Fruit fly (Drosophila melanogaster) whole organism, embryonic: ENCODE data around the gene CG6231.

ENCODE experiments used
- Awh ChIP-seq: fragments of 200-800 bp; sonication (Bioruptor generic); IDR thresholded peaks from 2 replicates; pipeline ENCODE4, ENCODE4 v1.3.6; 2022; ENCODE audit warnings: missing biosample characterization, missing genetic modification characterization
- Bgb ChIP-seq: fragments of 200-800 bp; sonication (Bioruptor generic); IDR thresholded peaks from 2 replicates; pipeline ENCODE4 v1.3.6; 2022; ENCODE audit warnings: missing biosample characterization, missing genetic modification characterization; ENCODE audit not compliant: partially characterized antibody
- CG10431 ChIP-seq: fragments of 200-800 bp; sonication (Bioruptor generic); optimal IDR thresholded peaks from 3 replicates; lab custom pipeline; 2018; ENCODE audit warnings: missing biosample characterization, mild to moderate bottlenecking, missing genetic modification characterization
- CG10565 ChIP-seq: fragments of 200-800 bp; sonication (Bioruptor generic); optimal IDR thresholded peaks from 3 replicates; lab custom pipeline; 2016; ENCODE audit warnings: missing biosample characterization, mild to moderate bottlenecking, missing genetic modification characterization
- CG11723 ChIP-seq: fragments of 200-800 bp; sonication (Bioruptor generic); optimal IDR thresholded peaks from 2 replicates; lab custom pipeline; 2017; ENCODE audit warnings: missing biosample characterization, mild to moderate bottlenecking, missing genetic modification characterization
- CG13296 ChIP-seq: fragments of 200-800 bp; sonication (Bioruptor generic); optimal IDR thresholded peaks from 3 replicates; lab custom pipeline; 2018; ENCODE audit warnings: missing biosample characterization, mild to moderate bottlenecking, missing genetic modification characterization
- CG13624 ChIP-seq: fragments of 200-800 bp; sonication (Bioruptor generic); optimal IDR thresholded peaks from 2 replicates; lab custom pipeline; 2016; ENCODE audit warnings: missing biosample characterization, missing genetic modification characterization
- CG14965 ChIP-seq: fragments of 200-800 bp; sonication (Bioruptor generic); optimal IDR thresholded peaks from 2 replicates; lab custom pipeline; 2016; ENCODE audit warnings: missing biosample characterization, missing genetic modification characterization, borderline replicate concordance
- CG17359 ChIP-seq: fragments of 200-800 bp; sonication (Bioruptor generic); optimal IDR thresholded peaks from 3 replicates; lab custom pipeline; 2018; ENCODE audit warnings: missing biosample characterization, mild to moderate bottlenecking, missing genetic modification characterization, moderate library complexity
- CG2199 ChIP-seq: fragments of 200-800 bp; sonication (Bioruptor generic); IDR thresholded peaks from 3 replicates; pipeline ENCODE4 v1.3.6; 2022; ENCODE audit warnings: missing biosample characterization, missing genetic modification characterization
- CG2202 ChIP-seq: fragments of 200-800 bp; sonication (Bioruptor generic); optimal IDR thresholded peaks from 2 replicates; lab custom pipeline; 2018; ENCODE audit warnings: missing biosample characterization, mild to moderate bottlenecking, missing genetic modification characterization
- CG3838 ChIP-seq: fragments of 200-800 bp; sonication (Bioruptor generic); optimal IDR thresholded peaks from 3 replicates; lab custom pipeline; 2016; ENCODE audit warnings: missing biosample characterization, missing genetic modification characterization
- CG4328 ChIP-seq: fragments of 200-800 bp; sonication (Bioruptor generic); optimal IDR thresholded peaks from 3 replicates; lab custom pipeline; 2017; ENCODE audit warnings: missing biosample characterization, missing genetic modification reagents, missing genetic modification characterization
- CG4707 ChIP-seq: fragments of 200-800 bp; sonication (Bioruptor generic); optimal IDR thresholded peaks from 2 replicates; lab custom pipeline; 2018; ENCODE audit warnings: missing biosample characterization, mild to moderate bottlenecking, missing genetic modification characterization, moderate library complexity
- CG7372 ChIP-seq: fragments of 200-800 bp; sonication (Bioruptor generic); IDR thresholded peaks from 2 replicates; pipeline ENCODE4 v1.3.6; 2022; ENCODE audit warnings: missing biosample characterization, missing genetic modification characterization
- CG7839 ChIP-seq: fragments of 200-800 bp; sonication (Bioruptor generic); optimal IDR thresholded peaks from 3 replicates; lab custom pipeline; 2018; ENCODE audit warnings: missing biosample characterization, mild to moderate bottlenecking, missing genetic modification characterization, moderate library complexity
- CG7928 ChIP-seq: fragments of 200-800 bp; sonication (Bioruptor generic); optimal IDR thresholded peaks from 2 replicates; lab custom pipeline; 2017; ENCODE audit warnings: missing biosample characterization, mild to moderate bottlenecking, missing genetic modification characterization
- CG8290 ChIP-seq, 3 experiments: fragments of 200-800 bp; sonication (Bioruptor generic); optimal IDR thresholded peaks; 2 replicates each; lab custom pipeline; 2016 to 2019; ENCODE audit warnings: missing biosample characterization in 3 of 3, missing genetic modification characterization in 3 of 3, mild to moderate bottlenecking in 2 of 3, moderate library complexity in 1 of 3
- CG9437 ChIP-seq: fragments of 200-800 bp; sonication (Bioruptor generic); optimal IDR thresholded peaks from 2 replicates; lab custom pipeline; 2018; ENCODE audit warnings: missing biosample characterization, mild to moderate bottlenecking, missing genetic modification characterization
- CG9727 ChIP-seq: fragments of 200-800 bp; sonication (Bioruptor generic); optimal IDR thresholded peaks from 3 replicates; lab custom pipeline; 2017; ENCODE audit warnings: missing biosample characterization, mild to moderate bottlenecking, missing genetic modification characterization
- Gug ChIP-seq: fragments of 200-800 bp; sonication (Bioruptor generic); IDR thresholded peaks from 4 replicates; pipeline ENCODE4 v1.3.6; 2022; ENCODE audit warnings: missing biosample characterization, missing genetic modification characterization
- HLHmδ ChIP-seq: fragments of 200-800 bp; sonication (Bioruptor generic); optimal IDR thresholded peaks from 2 replicates; lab custom pipeline; 2018; ENCODE audit warnings: missing biosample characterization, mild to moderate bottlenecking, missing genetic modification characterization, moderate library complexity
- HmgZ ChIP-seq: fragments of 200-800 bp; sonication (Bioruptor generic); optimal IDR thresholded peaks from 2 replicates; lab custom pipeline; 2018; ENCODE audit warnings: missing biosample characterization, mild to moderate bottlenecking, missing genetic modification characterization
- Hr39 ChIP-seq: fragments of >200 bp; optimal IDR thresholded peaks from 2 replicates; lab custom pipeline; 2017
- Lpt ChIP-seq: fragments of >200 bp; optimal IDR thresholded peaks from 2 replicates; lab custom pipeline; 2018; ENCODE audit warnings: missing biosample characterization, missing genetic modification characterization
- Med ChIP-seq: fragments of 200-800 bp; sonication (Bioruptor generic); peaks from one replicate; lab custom pipeline; 2016; ENCODE audit warnings: missing biosample characterization, missing genetic modification characterization, mild to moderate bottlenecking, inconsistent platforms, moderate library complexity
- Mes4 ChIP-seq: fragments of 200-800 bp; sonication (Bioruptor generic); optimal IDR thresholded peaks from 2 replicates; lab custom pipeline; 2016; ENCODE audit warnings: missing biosample characterization, missing genetic modification characterization
- NFAT ChIP-seq: fragments of 200-800 bp; sonication (Bioruptor generic); IDR thresholded peaks from 2 replicates; pipeline ENCODE4 v1.3.6; 2022; ENCODE audit warnings: missing biosample characterization, missing genetic modification characterization
- Sin3A ChIP-seq: fragments of >200 bp; optimal IDR thresholded peaks from 2 replicates; lab custom pipeline; 2018
- Sox102F ChIP-seq: fragments of 200-800 bp; sonication (Bioruptor generic); optimal IDR thresholded peaks from 2 replicates; lab custom pipeline; 2018; ENCODE audit warnings: missing biosample characterization, mild to moderate bottlenecking, missing genetic modification characterization, moderate library complexity
- Ssrp ChIP-seq: fragments of 200-800 bp; sonication (Bioruptor generic); optimal IDR thresholded peaks from 2 replicates; lab custom pipeline; 2018; ENCODE audit warnings: missing biosample characterization, mild to moderate bottlenecking, missing genetic modification characterization, moderate library complexity
- Stat92E ChIP-seq, 3 experiments: fragments of >200 bp in 2 of 3; fragments of 200-800 bp in 1 of 3; sonication (Bioruptor generic) in 1 of 3; optimal IDR thresholded peaks; 2 replicates each; lab custom pipeline; 2017 to 2019; ENCODE audit warnings: missing biosample characterization in 3 of 3, missing genetic modification characterization in 3 of 3, mild to moderate bottlenecking in 1 of 3, moderate library complexity in 1 of 3
- Taf1 ChIP-seq: fragments of 200-800 bp; sonication (Bioruptor generic); IDR thresholded peaks from 2 replicates; pipeline ENCODE4 v1.3.6; 2022; ENCODE audit warnings: missing biosample characterization, missing genetic modification characterization
- Xbp1 ChIP-seq: fragments of 200-800 bp; sonication (Bioruptor generic); optimal IDR thresholded peaks from 3 replicates; lab custom pipeline; 2016; ENCODE audit warnings: missing biosample characterization, mild to moderate bottlenecking, missing genetic modification characterization
- caup ChIP-seq: fragments of 200-800 bp; sonication (Bioruptor generic); optimal IDR thresholded peaks from 3 replicates; lab custom pipeline; 2017; ENCODE audit warnings: missing biosample characterization, mild to moderate bottlenecking, missing genetic modification characterization, moderate library complexity; ENCODE audit not compliant: severe bottlenecking
- crol ChIP-seq: fragments of 200-800 bp; sonication (Bioruptor generic); IDR thresholded peaks from 2 replicates; pipeline ENCODE4 v1.3.6; 2022; ENCODE audit warnings: missing biosample characterization, missing genetic modification characterization
- gce ChIP-seq: fragments of 200-800 bp; sonication (Bioruptor generic); IDR thresholded peaks from 3 replicates; pipeline ENCODE4 v1.3.6; 2022; ENCODE audit warnings: missing biosample characterization, missing genetic modification characterization
- gem ChIP-seq: fragments of 200-800 bp; sonication (Bioruptor generic); optimal IDR thresholded peaks from 2 replicates; lab custom pipeline; 2019; ENCODE audit warnings: missing biosample characterization, mild to moderate bottlenecking, missing genetic modification characterization, moderate library complexity
- her ChIP-seq: fragments of 200-800 bp; sonication (Bioruptor generic); optimal IDR thresholded peaks from 2 replicates; lab custom pipeline; 2016; ENCODE audit warnings: missing biosample characterization, missing genetic modification characterization
- lab ChIP-seq: fragments of 200-800 bp; sonication (Bioruptor generic); optimal IDR thresholded peaks from 3 replicates; lab custom pipeline; 2017; ENCODE audit warnings: missing biosample characterization, missing genetic modification characterization, mild to moderate bottlenecking, moderate library complexity, missing genetic modification reagents
- pb ChIP-seq: fragments of 200-800 bp; sonication (Bioruptor generic); optimal IDR thresholded peaks from 3 replicates; lab custom pipeline; 2016; ENCODE audit warnings: missing biosample characterization, missing genetic modification characterization
- pfk ChIP-seq: fragments of 200-800 bp; sonication (Bioruptor generic); optimal IDR thresholded peaks from 2 replicates; lab custom pipeline; 2018; ENCODE audit warnings: missing biosample characterization, mild to moderate bottlenecking, missing genetic modification characterization, moderate library complexity
- repo ChIP-seq: fragments of 200-800 bp; sonication (Bioruptor generic); optimal IDR thresholded peaks from 2 replicates; lab custom pipeline; 2016; ENCODE audit warnings: missing biosample characterization, missing genetic modification characterization
- sd ChIP-seq: fragments of 200-800 bp; sonication (Bioruptor generic); optimal IDR thresholded peaks from 3 replicates; lab custom pipeline; 2018; ENCODE audit warnings: missing biosample characterization, mild to moderate bottlenecking, missing genetic modification characterization, moderate library complexity
- sens ChIP-seq: fragments of 200-800 bp; sonication (Bioruptor generic); peaks from one replicate; lab custom pipeline; 2016; ENCODE audit warnings: missing biosample characterization, missing genetic modification characterization
- slou ChIP-seq: fragments of 200-800 bp; sonication (Bioruptor generic); optimal IDR thresholded peaks from 3 replicates; lab custom pipeline; 2016; ENCODE audit warnings: missing biosample characterization, missing genetic modification characterization
- sug ChIP-seq: fragments of 200-800 bp; optimal IDR thresholded peaks from 2 replicates; lab custom pipeline; 2019; ENCODE audit warnings: missing biosample characterization, mild to moderate bottlenecking, missing genetic modification characterization, moderate library complexity
- trh ChIP-seq: fragments of 200-800 bp; sonication (Bioruptor generic); optimal IDR thresholded peaks from 2 replicates; lab custom pipeline; 2016; ENCODE audit warnings: missing biosample characterization, missing genetic modification characterization
- vfl ChIP-seq: fragments of 200-800 bp; sonication (Bioruptor generic); optimal IDR thresholded peaks from 2 replicates; lab custom pipeline; 2016; ENCODE audit warnings: missing biosample characterization, missing genetic modification characterization

The CG6231 gene

DNA sequence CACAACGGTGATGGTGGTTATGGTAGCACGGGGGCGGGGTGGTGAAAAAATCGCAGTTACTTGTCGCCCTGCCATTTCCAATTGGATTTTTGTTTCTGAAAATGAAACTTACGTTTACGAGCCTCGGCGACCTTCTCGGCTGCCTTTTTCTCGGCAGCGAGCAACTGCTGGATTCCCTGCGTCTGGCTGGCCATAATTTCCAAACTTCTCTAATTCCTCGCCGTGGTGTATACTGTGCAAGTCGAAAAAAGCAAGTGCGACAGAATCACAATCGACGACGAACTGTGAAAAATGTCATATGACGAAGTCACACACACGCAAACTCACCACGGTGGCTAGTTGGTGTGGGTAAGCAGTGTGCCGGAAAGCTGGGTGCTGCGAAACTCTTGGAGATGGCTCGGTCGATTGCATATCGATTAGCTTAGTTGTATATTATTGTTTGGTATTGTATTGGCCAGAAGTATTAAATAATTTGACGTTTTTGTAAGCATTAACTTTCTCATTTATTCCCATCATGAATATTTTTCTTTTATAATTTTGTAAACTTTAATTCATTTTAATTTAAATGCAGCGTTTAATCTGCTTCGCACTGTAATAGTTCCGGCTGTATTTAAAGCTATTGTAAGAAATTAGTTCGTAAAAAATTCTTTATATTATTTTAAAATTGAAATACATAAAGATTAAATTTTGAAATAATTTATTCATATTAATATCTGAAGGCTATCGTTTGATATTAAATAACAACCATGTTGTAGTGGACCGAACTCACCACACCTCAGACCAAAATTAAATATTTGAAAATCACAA, 11.8 kb upstream of the CG6231 start, which contains the start of gene Vha13 (continued):
- TF ChIP-seq pfk (GFP tag; lab: Kevin White, UChicago) (peak; percentile 43), CG4328 (GFP tag; lab: Kevin White, UChicago) (no peak), Gug (peak; percentile 82), HLHmδ (peak; percentile 83), CG2199 (0 out of 3 replicates have a peak, but pooled peaks have one; percentile 60), Sin3A (no peak), Sox102F (peak; percentile 5), vfl (peak; percentile 10), crol (GFP tag; lab: Robert Waterston, UW) (peak; percentile 82), gem (tag; lab: Kevin White, UChicago) (peak; percentile 51), CG2202 (tag; lab: Kevin White, UChicago) (no peak), CG8290 (GFP tag; optimal IDR thresholded peaks at IDR 0.05; lab: Kevin White, UChicago) (no peak), CG8290 (tag; optimal IDR thresholded peaks at IDR 0.05; lab: Kevin White, UChicago) (peak in 1 of 2 experiments; percentile 87), Xbp1 (GFP tag; lab: Kevin White, UChicago) (peak; percentile 64), CG11723 (no peak), CG10431 (no peak), CG9727 (peak; percentile 33), CG7372 (GFP tag; lab: Robert Waterston, UW) (peak; percentile 40; the same call in 1 of the 2 replicates), sd (tag; lab: Kevin White, UChicago) (peak; percentile 47), Lpt (GFP tag; lab: Kevin White, UChicago) (no peak), Bgb (peak; percentile 79), NFAT (GFP tag; lab: Robert Waterston, UW) (peak; percentile 84), HmgZ (tag; lab: Kevin White, UChicago) (peak; percentile 53), CG13624 (GFP tag; lab: Kevin White, UChicago) (peak; percentile 46), lab (GFP tag; lab: Kevin White, UChicago) (peak; percentile 74), trh (GFP tag; lab: Kevin White, UChicago) (no peak), caup (GFP tag; lab: Kevin White, UChicago) (no peak), sug (tag; lab: Kevin White, UChicago) (peak; percentile 28), Mes4 (no peak), CG9437 (GFP tag; lab: Kevin White, UChicago) (peak; percentile 29), CG14965 (GFP tag; lab: Kevin White, UChicago) (no peak), Awh (GFP tag; lab: Robert Waterston, UW) (no peak), her (GFP tag; lab: Kevin White, UChicago) (peak; percentile 57), Taf1 (GFP tag; lab: Robert Waterston, UW) (peak; percentile 58; the same call in 1 of the 2 replicates), CG7928 (GFP tag; lab: Kevin White, UChicago) (no peak), CG10565 (GFP tag; lab: Kevin White, UChicago) (no peak), CG3838 (no peak), Stat92E (GFP tag; optimal IDR thresholded peaks at IDR 0.05; lab: Kevin White, UChicago) (no peak), CG7839 (tag; lab: Kevin White, UChicago) (peak; percentile 5), Ssrp (tag; lab: Kevin White, UChicago) (no peak), CG17359 (tag; lab: Kevin White, UChicago) (no peak), Hr39 (lab: Kevin White, UChicago) (no peak), CG13296 (GFP tag; lab: Kevin White, UChicago) (peak; percentile 70), CG4707 (GFP tag; lab: Kevin White, UChicago) (no peak), slou (GFP tag; lab: Kevin White, UChicago) (peak; percentile 0), Med (peak; percentile 91), sens (GFP tag; lab: Kevin White, UChicago) (peak; percentile 48), repo (GFP tag; lab: Kevin White, UChicago) (peak; percentile 41), gce (GFP tag; lab: Robert Waterston, UW) (no peak), pb (GFP tag; lab: Kevin White, UChicago) (no peak)
